Worm (Caenorhabditis elegans) whole organism, L2 larva: ENCODE data around the gene F20A1.6.

ENCODE experiments used
- ZK546.5 ChIP-seq: sonication (generic microtip); optimal IDR thresholded peaks from 2 replicates; lab custom pipeline; 2017; ENCODE audit warnings: missing biosample characterization, missing genetic modification characterization
- alr-1 ChIP-seq: fragments of 150-350 bp; optimal IDR thresholded peaks from 2 replicates; lab custom pipeline; 2014; ENCODE audit warnings: missing biosample characterization, missing genetic modification characterization
- ceh-16 ChIP-seq: fragments of 150-350 bp; optimal IDR thresholded peaks from 2 replicates; lab custom pipeline; 2014; ENCODE audit warnings: missing biosample characterization, missing genetic modification characterization
- ceh-82 ChIP-seq: fragments of 150-350 bp; optimal IDR thresholded peaks from 2 replicates; lab custom pipeline; 2014; ENCODE audit warnings: missing biosample characterization, missing genetic modification characterization
- elt-1 ChIP-seq: fragments of 150-350 bp; optimal IDR thresholded peaks from 2 replicates; lab custom pipeline; 2014; ENCODE audit warnings: missing biosample characterization, missing genetic modification characterization
- elt-3 ChIP-seq: sonication (generic microtip); optimal IDR thresholded peaks from 2 replicates; lab custom pipeline; 2017; ENCODE audit warnings: missing biosample characterization, missing genetic modification characterization
- fos-1 ChIP-seq: fragments of 150-350 bp; optimal IDR thresholded peaks from 2 replicates; lab custom pipeline; 2014; ENCODE audit warnings: missing biosample characterization, missing genetic modification characterization
- gmeb-1 ChIP-seq: fragments of 150-350 bp; optimal IDR thresholded peaks from 2 replicates; lab custom pipeline; 2014; ENCODE audit warnings: missing biosample characterization, missing genetic modification characterization
- lsy-2 ChIP-seq, 2 experiments: fragments of 150-350 bp in 1 of 2; sonication (generic microtip) in 1 of 2; optimal IDR thresholded peaks; 2 replicates each; lab custom pipeline; 2014 to 2017; ENCODE audit warnings: missing biosample characterization in 2 of 2, missing genetic modification characterization in 2 of 2
- mab-5 ChIP-seq: fragments of 150-350 bp; optimal IDR thresholded peaks from 2 replicates; lab custom pipeline; 2014; ENCODE audit warnings: missing biosample characterization, missing genetic modification characterization
- nhr-12 ChIP-seq: fragments of 150-350 bp; optimal IDR thresholded peaks from 2 replicates; lab custom pipeline; 2014; ENCODE audit warnings: missing biosample characterization, missing genetic modification characterization
- nhr-23 ChIP-seq: fragments of 150-350 bp; optimal IDR thresholded peaks from 2 replicates; lab custom pipeline; 2014; ENCODE audit warnings: missing biosample characterization, missing genetic modification reagents, missing genetic modification characterization
- nhr-6 ChIP-seq: fragments of 150-350 bp; optimal IDR thresholded peaks from 2 replicates; lab custom pipeline; 2014; ENCODE audit warnings: missing biosample characterization, missing genetic modification characterization
- peb-1 ChIP-seq: fragments of 150-350 bp; optimal IDR thresholded peaks from 2 replicates; lab custom pipeline; 2014; ENCODE audit warnings: missing biosample characterization, missing genetic modification characterization
- sem-4 ChIP-seq: fragments of 150-350 bp; optimal IDR thresholded peaks from 2 replicates; lab custom pipeline; 2014; ENCODE audit warnings: missing biosample characterization, missing genetic modification reagents, missing genetic modification characterization
- skn-1 ChIP-seq: sonication (generic microtip); optimal IDR thresholded peaks from 2 replicates; lab custom pipeline; 2017; ENCODE audit warnings: missing biosample characterization, missing genetic modification characterization
- sma-3 ChIP-seq: sonication (generic microtip); optimal IDR thresholded peaks from 2 replicates; lab custom pipeline; 2016; ENCODE audit warnings: missing genetic modification reagents, missing genetic modification characterization, missing compliant biosample characterization
- sma-9 ChIP-seq, 2 experiments: fragments of 150-350 bp in 1 of 2; sonication (generic microtip) in 1 of 2; optimal IDR thresholded peaks; 2 replicates each; lab custom pipeline; 2014 to 2016; ENCODE audit warnings: missing genetic modification characterization in 2 of 2, mild to moderate bottlenecking in 1 of 2, missing biosample characterization in 1 of 2, missing compliant biosample characterization in 1 of 2, missing genetic modification reagents in 1 of 2, moderate library complexity in 1 of 2
- ztf-1 ChIP-seq: fragments of 200-800 bp; sonication (Bioruptor generic); conservative IDR thresholded peaks from 2 replicates; pipeline ENCODE4 v1.3.6; 2022; ENCODE audit warnings: missing genetic modification characterization, missing compliant biosample characterization
- ztf-4 ChIP-seq: fragments of 150-350 bp; optimal IDR thresholded peaks from 2 replicates; lab custom pipeline; 2014; ENCODE audit warnings: missing biosample characterization, missing genetic modification characterization

F20A1.6 gene

ce11 chrV:6976047-6976446 lies 50.9 kb downstream of the F20A1.6 start, which contains the start of gene srx-16:
Gene srx-16, plus strand, starts transcription at chrV:6976347.
- TF ChIP-seq mab-5 (tag; lab: Kevin White, UChicago) (no peak), ceh-82 (tag; lab: Kevin White, UChicago) (no peak), fos-1 (tag; lab: Kevin White, UChicago) (no peak), sma-9 (GFP tag; optimal IDR thresholded peaks at IDR 0.05; lab: Kevin White, UChicago) (no peak), sma-9 (tag; optimal IDR thresholded peaks at IDR 0.05; lab: Kevin White, UChicago) (no peak), ceh-16 (tag; lab: Kevin White, UChicago) (no peak), elt-3 (tag; lab: Kevin White, UChicago) (no peak), peb-1 (tag; lab: Kevin White, UChicago) (no peak), alr-1 (tag; lab: Kevin White, UChicago) (no peak), sem-4 (no peak), nhr-12 (no peak), sma-3 (no peak), lsy-2 (tag; optimal IDR thresholded peaks at IDR 0.05; lab: Kevin White, UChicago) (no peak), ztf-4 (no peak), gmeb-1 (tag; lab: Kevin White, UChicago) (no peak), skn-1 (no peak), nhr-6 (no peak), nhr-23 (tag; lab: Kevin White, UChicago) (no peak), ZK546.5 (tag; lab: Kevin White, UChicago) (no peak), ztf-1 (no peak), elt-1 (tag; lab: Kevin White, UChicago) (no peak)
